Worm (Caenorhabditis elegans) whole organism, midembryonic: ENCODE measurements around the gene Y43F8B.24.

Experiments
- T22C8.4 ChIP-seq: fragments of 200-800 bp; sonication (Bioruptor generic); IDR thresholded peaks from 2 replicates; pipeline ENCODE4 v1.3.6; 2022; ENCODE audit warnings: missing genetic modification characterization, missing compliant biosample characterization
- cog-1 ChIP-seq: sonication (generic microtip); optimal IDR thresholded peaks from 2 replicates; lab custom pipeline; 2016; ENCODE audit warnings: missing genetic modification characterization, missing compliant biosample characterization
- flt-1 ChIP-seq: fragments of 200-800 bp; sonication (Bioruptor generic); IDR thresholded peaks from 2 replicates; pipeline ENCODE4 v1.3.6; 2022; ENCODE audit warnings: missing genetic modification characterization, missing compliant biosample characterization
- tab-1 ChIP-seq: fragments of 200-800 bp; sonication (Bioruptor generic); IDR thresholded peaks from 2 replicates; pipeline ENCODE4 v1.3.6; 2022; ENCODE audit warnings: missing genetic modification characterization, missing compliant biosample characterization
- ztf-23 ChIP-seq: fragments of 200-800 bp; sonication (Bioruptor generic); IDR thresholded peaks from 2 replicates; pipeline ENCODE4 v1.3.6; 2022; ENCODE audit warnings: missing genetic modification reagents, missing genetic modification characterization, missing compliant biosample characterization
- ztf-29 ChIP-seq: fragments of 200-800 bp; sonication (Bioruptor generic); IDR thresholded peaks from 2 replicates; pipeline ENCODE4 v1.3.6; 2022; ENCODE audit warnings: missing genetic modification reagents, missing genetic modification characterization, missing compliant biosample characterization

ce11 chrV:19484507-19484906 lies 27.3 kb downstream of the Y43F8B.24 start, which contains the start of gene Y43F8B.17:
- no peak for TF ChIP-seq flt-1 (GFP tag; lab: Robert Waterston, UW)
- TF ChIP-seq ztf-29, result no peak
- TF ChIP-seq cog-1 (tag; lab: Kevin White, UChicago), result no peak
- TF ChIP-seq ztf-23, result no peak
- TF ChIP-seq tab-1 (GFP tag; lab: Robert Waterston, UW), result no peak
- no peak for TF ChIP-seq T22C8.4
